Fruit fly (Drosophila melanogaster): Measurements from ENCODE around the gene lectin-22C.

DNA sequence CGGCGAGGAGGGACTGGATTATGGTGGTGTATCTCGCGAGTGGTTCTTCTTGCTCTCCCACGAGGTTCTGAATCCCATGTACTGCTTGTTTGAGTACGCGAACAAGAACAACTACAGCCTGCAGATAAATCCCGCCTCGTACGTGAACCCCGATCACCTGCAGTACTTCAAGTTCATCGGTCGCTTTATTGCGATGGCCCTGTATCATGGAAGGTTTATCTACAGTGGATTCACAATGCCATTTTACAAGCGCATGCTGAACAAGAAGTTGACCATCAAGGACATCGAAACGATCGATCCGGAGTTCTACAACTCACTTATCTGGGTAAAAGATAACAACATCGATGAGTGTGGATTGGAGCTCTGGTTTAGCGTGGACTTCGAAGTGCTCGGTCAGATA lies 5.0 kb upstream of the lectin-22C start:
- TF ChIP-seq Hr78 (GFP tag; optimal IDR thresholded peaks at IDR 0.05) (no peak), CrebA (GFP tag; optimal IDR thresholded peaks at IDR 0.05; ENCODE audit: borderline replicate concordance) (no peak), Myc (optimal IDR thresholded peaks at IDR 0.05) (no peak)

All from whole organism, wandering third instar larva.